Fruit fly (Drosophila melanogaster) whole organism, embryonic: Measurements from ENCODE around the gene CG10993.

Experiments
- Ada2b ChIP-seq: fragments of 200-800 bp; sonication (Bioruptor generic); IDR thresholded peaks from 2 replicates; pipeline ENCODE4 v1.3.6; 2022; ENCODE audit warnings: missing biosample characterization, missing genetic modification characterization
- Antp ChIP-seq: fragments of 200-800 bp; sonication (Bioruptor generic); optimal IDR thresholded peaks from 3 replicates; lab custom pipeline; 2016; ENCODE audit warnings: missing biosample characterization, missing genetic modification characterization
- CG14014 ChIP-seq: fragments of 200-800 bp; sonication (Bioruptor generic); IDR thresholded peaks from 2 replicates; pipeline ENCODE4 v1.3.6; 2022; ENCODE audit warnings: missing biosample characterization, missing genetic modification characterization
- CG3838 ChIP-seq: fragments of 200-800 bp; sonication (Bioruptor generic); optimal IDR thresholded peaks from 3 replicates; lab custom pipeline; 2016; ENCODE audit warnings: missing biosample characterization, missing genetic modification characterization
- CG4360 ChIP-seq: fragments of 200-800 bp; sonication (Bioruptor generic); IDR thresholded peaks from 2 replicates; pipeline ENCODE4 v1.3.6; 2022; ENCODE audit warnings: missing biosample characterization, missing genetic modification characterization
- CG6765 ChIP-seq: fragments of 200-800 bp; sonication (Bioruptor generic); optimal IDR thresholded peaks from 3 replicates; lab custom pipeline; 2017; ENCODE audit warnings: missing biosample characterization, mild to moderate bottlenecking, missing genetic modification characterization
- CG8765 ChIP-seq: fragments of 200-800 bp; sonication (Bioruptor generic); IDR thresholded peaks from 2 replicates; pipeline ENCODE4 v1.3.6; 2022; ENCODE audit warnings: missing biosample characterization, missing genetic modification characterization
- Hey ChIP-seq: fragments of 200-800 bp; sonication (Bioruptor generic); optimal IDR thresholded peaks from 3 replicates; lab custom pipeline; 2018; ENCODE audit warnings: missing biosample characterization, mild to moderate bottlenecking, missing genetic modification characterization
- Med ChIP-seq: fragments of 200-800 bp; sonication (Bioruptor generic); peaks from one replicate; lab custom pipeline; 2016; ENCODE audit warnings: missing biosample characterization, missing genetic modification characterization, mild to moderate bottlenecking, inconsistent platforms, moderate library complexity
- Ssrp ChIP-seq: fragments of 200-800 bp; sonication (Bioruptor generic); optimal IDR thresholded peaks from 2 replicates; lab custom pipeline; 2018; ENCODE audit warnings: missing biosample characterization, mild to moderate bottlenecking, missing genetic modification characterization, moderate library complexity
- h ChIP-seq: fragments of >200 bp; optimal IDR thresholded peaks from 2 replicates; lab custom pipeline; 2017
- scrt ChIP-seq: fragments of 200-800 bp; sonication (Bioruptor generic); optimal IDR thresholded peaks from 2 replicates; lab custom pipeline; 2018; ENCODE audit warnings: missing biosample characterization, mild to moderate bottlenecking, missing genetic modification characterization, moderate library complexity
- sima ChIP-seq: fragments of 200-800 bp; sonication (Bioruptor generic); optimal IDR thresholded peaks from 2 replicates; lab custom pipeline; 2016; ENCODE audit warnings: missing biosample characterization, missing genetic modification characterization

dm6 chrX:13762372-13762883, 28.5 kb downstream of the CG10993 start, which contains the start of gene rdgB:
- TF ChIP-seq Antp (GFP tag; lab: Kevin White, UChicago) = peak; percentile 7
- peak; percentile 52 for TF ChIP-seq CG14014 (GFP tag; lab: Robert Waterston, UW)
- peak; percentile 78 for TF ChIP-seq CG6765
- TF ChIP-seq h (lab: Kevin White, UChicago) = no peak
- no peak for TF ChIP-seq sima (GFP tag; lab: Kevin White, UChicago)
- peak; percentile 58 for TF ChIP-seq scrt (GFP tag; lab: Kevin White, UChicago)
- no peak for TF ChIP-seq CG3838
- TF ChIP-seq Med (GFP tag; lab: Kevin White, UChicago) = peak; percentile 74
- no peak for TF ChIP-seq CG4360 (GFP tag; lab: Robert Waterston, UW)
- peak; percentile 83 for TF ChIP-seq Ssrp (tag; lab: Kevin White, UChicago)
- TF ChIP-seq CG8765 (GFP tag; lab: Robert Waterston, UW) = no peak
- peak; percentile 58 for TF ChIP-seq Ada2b (GFP tag; lab: Robert Waterston, UW)
- TF ChIP-seq Hey (tag; lab: Kevin White, UChicago) = no peak
